Fruit fly (Drosophila melanogaster) whole organism, embryonic: ENCODE measurements around the gene Ir67a.

Experiments used
- ATbp ChIP-seq: fragments of 200-800 bp; sonication (Bioruptor generic); optimal IDR thresholded peaks from 2 replicates; lab custom pipeline; 2017; ENCODE audit warnings: missing biosample characterization, mild to moderate bottlenecking, missing genetic modification characterization, missing genetic modification reagents
- Awh ChIP-seq: fragments of 200-800 bp; sonication (Bioruptor generic); IDR thresholded peaks from 2 replicates; pipeline ENCODE4, ENCODE4 v1.3.6; 2022; ENCODE audit warnings: missing biosample characterization, missing genetic modification characterization
- CG1024 ChIP-seq: fragments of 200-800 bp; sonication (Bioruptor generic); IDR thresholded peaks from 2 replicates; pipeline ENCODE4 v1.3.6; 2022; ENCODE audit warnings: missing biosample characterization, missing genetic modification characterization
- CG11504 ChIP-seq: fragments of 200-800 bp; sonication (Bioruptor generic); optimal IDR thresholded peaks from 3 replicates; lab custom pipeline; 2019; ENCODE audit warnings: missing biosample characterization, mild to moderate bottlenecking, missing genetic modification characterization, moderate library complexity
- CG12071 ChIP-seq: fragments of 200-800 bp; sonication (Bioruptor generic); optimal IDR thresholded peaks from 3 replicates; lab custom pipeline; 2018; ENCODE audit warnings: missing biosample characterization, mild to moderate bottlenecking, missing genetic modification characterization
- CG12104 ChIP-seq: fragments of 200-800 bp; sonication (Bioruptor generic); optimal IDR thresholded peaks from 3 replicates; lab custom pipeline; 2016; ENCODE audit warnings: missing biosample characterization, missing genetic modification characterization
- CG12219 ChIP-seq: fragments of 200-800 bp; sonication (Bioruptor generic); optimal IDR thresholded peaks from 3 replicates; lab custom pipeline; 2018; ENCODE audit warnings: missing biosample characterization, mild to moderate bottlenecking, missing genetic modification characterization
- CG12769 ChIP-seq: fragments of 200-800 bp; sonication (Bioruptor generic); optimal IDR thresholded peaks from 2 replicates; lab custom pipeline; 2019; ENCODE audit warnings: missing biosample characterization, mild to moderate bottlenecking, missing genetic modification characterization, moderate library complexity
- CG13424 ChIP-seq: fragments of 200-800 bp; sonication (Bioruptor generic); optimal IDR thresholded peaks from 2 replicates; lab custom pipeline; 2019; ENCODE audit warnings: missing biosample characterization, mild to moderate bottlenecking, missing genetic modification characterization, moderate library complexity
- CG15696 ChIP-seq: fragments of 200-800 bp; sonication (Bioruptor generic); optimal IDR thresholded peaks from 2 replicates; lab custom pipeline; 2019; ENCODE audit warnings: missing biosample characterization, mild to moderate bottlenecking, missing genetic modification characterization, moderate library complexity
- CG2678 ChIP-seq: fragments of 200-800 bp; sonication (Bioruptor generic); optimal IDR thresholded peaks from 3 replicates; lab custom pipeline; 2019; ENCODE audit warnings: missing biosample characterization, mild to moderate bottlenecking, missing genetic modification characterization, moderate library complexity
- CG2712 ChIP-seq: fragments of 200-800 bp; optimal IDR thresholded peaks from 3 replicates; lab custom pipeline; 2019; ENCODE audit warnings: missing biosample characterization, mild to moderate bottlenecking, missing genetic modification characterization, moderate library complexity
- CG30431 ChIP-seq: fragments of 200-800 bp; sonication (Bioruptor generic); optimal IDR thresholded peaks from 2 replicates; lab custom pipeline; 2017; ENCODE audit warnings: missing biosample characterization, missing genetic modification characterization
- CG3995 ChIP-seq: fragments of 200-800 bp; sonication (Bioruptor generic); optimal IDR thresholded peaks from 3 replicates; lab custom pipeline; 2016; ENCODE audit warnings: missing biosample characterization, missing genetic modification characterization
- CG4282 ChIP-seq: fragments of 200-800 bp; sonication (Bioruptor generic); optimal IDR thresholded peaks from 2 replicates; lab custom pipeline; 2016; ENCODE audit warnings: missing biosample characterization, missing genetic modification characterization
- CG4404 ChIP-seq: fragments of 200-800 bp; sonication (Bioruptor generic); IDR thresholded peaks from 2 replicates; pipeline ENCODE4 v1.3.6; 2022; ENCODE audit warnings: missing biosample characterization, missing genetic modification characterization
- CG4424 ChIP-seq: fragments of 200-800 bp; sonication (Bioruptor generic); optimal IDR thresholded peaks from 3 replicates; lab custom pipeline; 2016; ENCODE audit warnings: missing biosample characterization, missing genetic modification characterization
- D ChIP-seq, 2 experiments: fragments of 200-800 bp in 1 of 2; fragments of >200 bp in 1 of 2; sonication (Bioruptor generic) in 1 of 2; optimal IDR thresholded peaks; 2 replicates in 1 of 2; 3 replicates in 1 of 2; lab custom pipeline; 2017; ENCODE audit warnings: mild to moderate bottlenecking in 1 of 2, missing biosample characterization in 1 of 2, missing genetic modification characterization in 1 of 2, missing genetic modification reagents in 1 of 2
- HmgD ChIP-seq: fragments of 200-800 bp; sonication (Bioruptor generic); optimal IDR thresholded peaks from 3 replicates; lab custom pipeline; 2016; ENCODE audit warnings: missing biosample characterization, missing genetic modification characterization
- Med ChIP-seq: fragments of 200-800 bp; sonication (Bioruptor generic); peaks from one replicate; lab custom pipeline; 2016; ENCODE audit warnings: missing biosample characterization, missing genetic modification characterization, mild to moderate bottlenecking, inconsistent platforms, moderate library complexity
- Mes4 ChIP-seq: fragments of 200-800 bp; sonication (Bioruptor generic); optimal IDR thresholded peaks from 2 replicates; lab custom pipeline; 2016; ENCODE audit warnings: missing biosample characterization, missing genetic modification characterization
- NFAT ChIP-seq: fragments of 200-800 bp; sonication (Bioruptor generic); IDR thresholded peaks from 2 replicates; pipeline ENCODE4 v1.3.6; 2022; ENCODE audit warnings: missing biosample characterization, missing genetic modification characterization
- Nf-YB ChIP-seq: fragments of 200-800 bp; sonication (Bioruptor generic); optimal IDR thresholded peaks from 3 replicates; lab custom pipeline; 2019; ENCODE audit warnings: missing biosample characterization, mild to moderate bottlenecking, missing genetic modification characterization, moderate library complexity
- Rx ChIP-seq: fragments of 200-800 bp; sonication (Bioruptor generic); IDR thresholded peaks from 2 replicates; pipeline ENCODE4 v1.3.6; 2022; ENCODE audit warnings: missing biosample characterization, missing genetic modification characterization
- Scr ChIP-seq: fragments of 200-800 bp; sonication (Bioruptor generic); IDR thresholded peaks from 2 replicates; pipeline ENCODE4 v1.3.6; 2022; ENCODE audit warnings: missing biosample characterization, missing genetic modification characterization; ENCODE audit not compliant: partially characterized antibody
- Taf1 ChIP-seq: fragments of 200-800 bp; sonication (Bioruptor generic); IDR thresholded peaks from 2 replicates; pipeline ENCODE4 v1.3.6; 2022; ENCODE audit warnings: missing biosample characterization, missing genetic modification characterization
- Tbp ChIP-seq: fragments of >200 bp; optimal IDR thresholded peaks from 2 replicates; lab custom pipeline; 2018; ENCODE audit warnings: missing biosample characterization, missing genetic modification characterization
- Trl ChIP-seq, 3 experiments: fragments of >200 bp in 2 of 3; fragments of 200-800 bp in 1 of 3; sonication (Bioruptor generic) in 1 of 3; optimal IDR thresholded peaks; 2 replicates in 1 of 3; 3 replicates in 2 of 3; lab custom pipeline; 2016 to 2017; ENCODE audit warnings: missing biosample characterization in 1 of 3, missing genetic modification characterization in 1 of 3
- Usf ChIP-seq: fragments of 200-800 bp; sonication (Bioruptor generic); optimal IDR thresholded peaks from 2 replicates; lab custom pipeline; 2017; ENCODE audit warnings: missing genotype, missing biosample characterization, missing genetic modification characterization
- br ChIP-seq: fragments of >200 bp; optimal IDR thresholded peaks from 2 replicates; lab custom pipeline; 2017
- ci ChIP-seq: fragments of 200-800 bp; sonication (Bioruptor generic); IDR thresholded peaks from 3 replicates; pipeline ENCODE4 v1.3.6; 2022; ENCODE audit warnings: missing biosample characterization, missing genetic modification characterization
- crp ChIP-seq, 2 experiments: fragments of 200-800 bp; sonication (Bioruptor generic); optimal IDR thresholded peaks; 2 replicates in 1 of 2; 3 replicates in 1 of 2; lab custom pipeline; 2017; ENCODE audit warnings: missing biosample characterization in 2 of 2, missing genetic modification characterization in 2 of 2, mild to moderate bottlenecking in 1 of 2, moderate library complexity in 1 of 2
- dmrt99B ChIP-seq: fragments of 200-800 bp; sonication (Bioruptor generic); optimal IDR thresholded peaks from 2 replicates; lab custom pipeline; 2018; ENCODE audit warnings: missing biosample characterization, mild to moderate bottlenecking, missing genetic modification characterization, moderate library complexity
- exex ChIP-seq: fragments of 200-800 bp; sonication (Bioruptor generic); optimal IDR thresholded peaks from 4 replicates; lab custom pipeline; 2018; ENCODE audit warnings: missing biosample characterization, mild to moderate bottlenecking, missing genetic modification characterization, moderate library complexity
- gfzf ChIP-seq: fragments of 200-800 bp; sonication (Bioruptor generic); optimal IDR thresholded peaks from 2 replicates; lab custom pipeline; 2016; ENCODE audit warnings: missing biosample characterization, mild to moderate bottlenecking, missing genetic modification characterization, moderate library complexity
- grau ChIP-seq: fragments of 200-800 bp; optimal IDR thresholded peaks from 3 replicates; lab custom pipeline; 2019; ENCODE audit warnings: missing biosample characterization, mild to moderate bottlenecking, missing genetic modification characterization, moderate library complexity
- hkb ChIP-seq, 2 experiments: fragments of 200-800 bp in 1 of 2; fragments of >200 bp in 1 of 2; sonication (Bioruptor generic) in 1 of 2; IDR thresholded peaks in 1 of 2; optimal IDR thresholded peaks in 1 of 2; 2 replicates each; pipeline versions ENCODE4 v1.3.6 to Lab custom; 2017 to 2022; ENCODE audit warnings: missing biosample characterization in 1 of 2, missing genetic modification characterization in 1 of 2
- klu ChIP-seq: fragments of 200-800 bp; sonication (Bioruptor generic); IDR thresholded peaks from 2 replicates; pipeline ENCODE4 v1.3.6; 2022; ENCODE audit warnings: missing biosample characterization, missing genetic modification characterization
- kni ChIP-seq: fragments of 200-800 bp; sonication (Bioruptor generic); optimal IDR thresholded peaks from 3 replicates; lab custom pipeline; 2017; ENCODE audit warnings: mild to moderate bottlenecking, missing biosample characterization, missing genetic modification reagents, missing genetic modification characterization
- lab ChIP-seq: fragments of 200-800 bp; sonication (Bioruptor generic); optimal IDR thresholded peaks from 3 replicates; lab custom pipeline; 2017; ENCODE audit warnings: missing biosample characterization, missing genetic modification characterization, mild to moderate bottlenecking, moderate library complexity, missing genetic modification reagents
- pb ChIP-seq: fragments of 200-800 bp; sonication (Bioruptor generic); optimal IDR thresholded peaks from 3 replicates; lab custom pipeline; 2016; ENCODE audit warnings: missing biosample characterization, missing genetic modification characterization
- pita ChIP-seq: fragments of 200-800 bp; sonication (Bioruptor generic); optimal IDR thresholded peaks from 2 replicates; lab custom pipeline; 2017; ENCODE audit warnings: missing biosample characterization, mild to moderate bottlenecking, missing genetic modification characterization
- pzg ChIP-seq: fragments of 200-800 bp; sonication (Bioruptor generic); optimal IDR thresholded peaks from 3 replicates; lab custom pipeline; 2018; ENCODE audit warnings: missing biosample characterization, mild to moderate bottlenecking, missing genetic modification characterization, moderate library complexity
- ro ChIP-seq: fragments of 200-800 bp; sonication (Bioruptor generic); IDR thresholded peaks from 2 replicates; pipeline ENCODE4 v1.3.6; 2022; ENCODE audit warnings: missing biosample characterization, missing genetic modification characterization
- row ChIP-seq: fragments of 200-800 bp; sonication (Bioruptor generic); IDR thresholded peaks from 3 replicates; pipeline ENCODE4 v1.3.6; 2022; ENCODE audit warnings: missing biosample characterization, missing genetic modification characterization
- sens-2 ChIP-seq: fragments of 200-800 bp; sonication (Bioruptor generic); IDR thresholded peaks from 2 replicates; pipeline ENCODE4 v1.3.6; 2022; ENCODE audit warnings: missing biosample characterization, missing genetic modification characterization
- sisA ChIP-seq: fragments of 200-800 bp; sonication (Bioruptor generic); IDR thresholded peaks from 2 replicates; pipeline ENCODE4 v1.3.6; 2022; ENCODE audit warnings: missing biosample characterization, missing genetic modification characterization
- slbo ChIP-seq: fragments of 200-800 bp; sonication (Bioruptor generic); IDR thresholded peaks from 2 replicates; pipeline ENCODE4 v1.3.6; 2022; ENCODE audit warnings: missing biosample characterization, missing genetic modification characterization
- tap ChIP-seq: fragments of 200-800 bp; optimal IDR thresholded peaks from 3 replicates; lab custom pipeline; 2019; ENCODE audit warnings: missing biosample characterization, mild to moderate bottlenecking, missing genetic modification characterization, moderate library complexity
- trem ChIP-seq: fragments of 200-800 bp; optimal IDR thresholded peaks from 3 replicates; lab custom pipeline; 2019; ENCODE audit warnings: missing biosample characterization, mild to moderate bottlenecking, missing genetic modification characterization, moderate library complexity

Ir67a gene

dm6 chr3L:9559040-9559439 lies 15.2 kb upstream of the Ir67a start (continued):
- TF ChIP-seq Rx (no peak), HmgD (GFP tag; lab: Kevin White, UChicago) (no peak), CG15696 (tag; lab: Kevin White, UChicago) (no peak), CG12219 (GFP tag; lab: Kevin White, UChicago) (no peak), CG13424 (tag; lab: Kevin White, UChicago) (no peak), pzg (GFP tag; lab: Kevin White, UChicago) (no peak), kni (no peak), Trl (optimal IDR thresholded peaks at IDR 0.05; lab: Kevin White, UChicago) (no peak), Trl (GFP tag; optimal IDR thresholded peaks at IDR 0.05; lab: Kevin White, UChicago) (no peak), trem (tag; lab: Kevin White, UChicago) (no peak), CG12071 (no peak), gfzf (GFP tag; lab: Kevin White, UChicago) (no peak), Usf (GFP tag; lab: Kevin White, UChicago) (no peak), ro (GFP tag; lab: Robert Waterston, UW) (no peak), CG2712 (tag; lab: Kevin White, UChicago) (no peak), crp (GFP tag; optimal IDR thresholded peaks at IDR 0.05; lab: Kevin White, UChicago) (no peak), CG4424 (GFP tag; lab: Kevin White, UChicago) (no peak), Nf-YB (no peak), CG11504 (peak; percentile 14), ATbp (GFP tag; lab: Kevin White, UChicago) (no peak), dmrt99B (tag; lab: Kevin White, UChicago) (peak; percentile 14), sisA (0 out of 2 replicates have a peak, but pooled peaks have one; percentile 7), Med (GFP tag; lab: Kevin White, UChicago) (peak; percentile 40), exex (tag; lab: Kevin White, UChicago) (no peak), slbo (GFP tag; lab: Robert Waterston, UW) (0 out of 2 replicates have a peak, but pooled peaks have one; percentile 36), hkb (optimal IDR thresholded peaks at IDR 0.05; lab: Kevin White, UChicago) (no peak), hkb (GFP tag; IDR thresholded peaks at IDR 0.05; lab: Robert Waterston, UW) (0 out of 2 replicates have a peak, but pooled peaks have one; percentile 17), Taf1 (GFP tag; lab: Robert Waterston, UW) (no peak), klu (no peak), br (lab: Kevin White, UChicago) (no peak), CG3995 (no peak), CG4282 (GFP tag; lab: Kevin White, UChicago) (no peak), pb (GFP tag; lab: Kevin White, UChicago) (no peak), Tbp (GFP tag; lab: Kevin White, UChicago) (no peak), pita (no peak), CG12769 (tag; lab: Kevin White, UChicago) (no peak), Scr (GFP tag; lab: Robert Waterston, UW) (no peak), ci (GFP tag; lab: Robert Waterston, UW) (0 out of 3 replicates have a peak, but pooled peaks have one; percentile 32), CG1024 (GFP tag; lab: Robert Waterston, UW) (no peak), CG2678 (tag; lab: Kevin White, UChicago) (no peak), CG4404 (GFP tag; lab: Robert Waterston, UW) (no peak), Mes4 (GFP tag; lab: Kevin White, UChicago) (no peak), lab (GFP tag; lab: Kevin White, UChicago) (no peak), D (optimal IDR thresholded peaks at IDR 0.05; lab: Kevin White, UChicago) (no peak), D (GFP tag; optimal IDR thresholded peaks at IDR 0.05; lab: Kevin White, UChicago) (no peak), Awh (no peak), row (GFP tag; lab: Robert Waterston, UW) (peak; percentile 38; the same call in 2 of the 3 replicates), sens-2 (GFP tag; lab: Robert Waterston, UW) (no peak), tap (tag; lab: Kevin White, UChicago) (no peak), CG12104 (no peak), NFAT (no peak), CG30431 (GFP tag; lab: Kevin White, UChicago) (no peak), grau (tag; lab: Kevin White, UChicago) (no peak)
